Worm (Caenorhabditis elegans) whole organism, L2 larva: Measurements from ENCODE around the gene pch-2.

ENCODE experiments used
- C34F6.9 ChIP-seq: fragments of 150-350 bp; optimal IDR thresholded peaks from 2 replicates; lab custom pipeline; 2014; ENCODE audit warnings: missing biosample characterization, missing genetic modification characterization
- F13H6.1 ChIP-seq: sonication (generic microtip); optimal IDR thresholded peaks from 2 replicates; lab custom pipeline; 2016; ENCODE audit warnings: missing genetic modification characterization, missing compliant biosample characterization
- R02D3.7 ChIP-seq: fragments of 150-350 bp; optimal IDR thresholded peaks from 2 replicates; lab custom pipeline; 2014; ENCODE audit warnings: missing biosample characterization, missing genetic modification characterization
- Y55F3AM.14 ChIP-seq: fragments of 200-800 bp; sonication (Bioruptor generic); optimal IDR thresholded peaks from 2 replicates; lab custom pipeline; 2018; ENCODE audit warnings: mild to moderate bottlenecking, missing genetic modification characterization, missing compliant biosample characterization
- ZK546.5 ChIP-seq: sonication (generic microtip); optimal IDR thresholded peaks from 2 replicates; lab custom pipeline; 2017; ENCODE audit warnings: missing biosample characterization, missing genetic modification characterization
- alr-1 ChIP-seq: fragments of 150-350 bp; optimal IDR thresholded peaks from 2 replicates; lab custom pipeline; 2014; ENCODE audit warnings: missing biosample characterization, missing genetic modification characterization
- aly-2 ChIP-seq: fragments of 150-350 bp; optimal IDR thresholded peaks from 2 replicates; lab custom pipeline; 2014; ENCODE audit warnings: missing biosample characterization, missing genetic modification characterization
- ama-1 ChIP-seq: fragments of 150-350 bp; optimal IDR thresholded peaks from 2 replicates; lab custom pipeline; 2018; ENCODE audit warnings: inconsistent platforms
- blmp-1 ChIP-seq: sonication (generic microtip); optimal IDR thresholded peaks from 2 replicates; lab custom pipeline; 2017; ENCODE audit warnings: missing genetic modification characterization, mild to moderate bottlenecking, missing compliant biosample characterization, antibody characterized with exemption, moderate library complexity; ENCODE audit not compliant: insufficient read depth
- ceh-16 ChIP-seq: fragments of 150-350 bp; optimal IDR thresholded peaks from 2 replicates; lab custom pipeline; 2014; ENCODE audit warnings: missing biosample characterization, missing genetic modification characterization
- ceh-82 ChIP-seq: fragments of 150-350 bp; optimal IDR thresholded peaks from 2 replicates; lab custom pipeline; 2014; ENCODE audit warnings: missing biosample characterization, missing genetic modification characterization
- crh-2 ChIP-seq: sonication (generic microtip); optimal IDR thresholded peaks from 2 replicates; lab custom pipeline; 2017; ENCODE audit warnings: missing biosample characterization, missing genetic modification characterization
- dmd-4 ChIP-seq: sonication (generic microtip); optimal IDR thresholded peaks from 2 replicates; lab custom pipeline; 2017; ENCODE audit warnings: missing biosample characterization, missing genetic modification characterization
- egl-27 ChIP-seq: sonication (generic microtip); optimal IDR thresholded peaks from 3 replicates; lab custom pipeline; 2017; ENCODE audit warnings: missing biosample characterization, missing genetic modification reagents, missing genetic modification characterization
- elt-1 ChIP-seq: fragments of 150-350 bp; optimal IDR thresholded peaks from 2 replicates; lab custom pipeline; 2014; ENCODE audit warnings: missing biosample characterization, missing genetic modification characterization
- elt-3 ChIP-seq: sonication (generic microtip); optimal IDR thresholded peaks from 2 replicates; lab custom pipeline; 2017; ENCODE audit warnings: missing biosample characterization, missing genetic modification characterization
- fos-1 ChIP-seq: fragments of 150-350 bp; optimal IDR thresholded peaks from 2 replicates; lab custom pipeline; 2014; ENCODE audit warnings: missing biosample characterization, missing genetic modification characterization
- gmeb-1 ChIP-seq: fragments of 150-350 bp; optimal IDR thresholded peaks from 2 replicates; lab custom pipeline; 2014; ENCODE audit warnings: missing biosample characterization, missing genetic modification characterization
- lin-11 ChIP-seq: fragments of 150-350 bp; sonication (generic microtip); optimal IDR thresholded peaks from 2 replicates; lab custom pipeline; 2014; ENCODE audit warnings: missing biosample characterization, missing genetic modification characterization, inconsistent platforms, mixed read lengths
- lin-13 ChIP-seq: fragments of 150-350 bp; optimal IDR thresholded peaks from 2 replicates; lab custom pipeline; 2014; ENCODE audit warnings: missing biosample characterization, missing genetic modification reagents, missing genetic modification characterization
- lin-39 ChIP-seq: fragments of 150-350 bp; optimal IDR thresholded peaks from 2 replicates; lab custom pipeline; 2014; ENCODE audit warnings: missing biosample characterization, missing genetic modification reagents, missing genetic modification characterization
- lsy-2 ChIP-seq, 2 experiments: fragments of 150-350 bp in 1 of 2; sonication (generic microtip) in 1 of 2; optimal IDR thresholded peaks; 2 replicates each; lab custom pipeline; 2014 to 2017; ENCODE audit warnings: missing biosample characterization in 2 of 2, missing genetic modification characterization in 2 of 2
- mab-5 ChIP-seq: fragments of 150-350 bp; optimal IDR thresholded peaks from 2 replicates; lab custom pipeline; 2014; ENCODE audit warnings: missing biosample characterization, missing genetic modification characterization
- mbf-1 ChIP-seq: sonication (generic microtip); optimal IDR thresholded peaks from 2 replicates; lab custom pipeline; 2017; ENCODE audit warnings: missing biosample characterization, missing genetic modification characterization
- mdl-1 ChIP-seq, 2 experiments: fragments of 150-350 bp in 1 of 2; sonication (generic microtip) in 1 of 2; optimal IDR thresholded peaks; 2 replicates each; lab custom pipeline; 2017; ENCODE audit warnings: missing biosample characterization in 2 of 2, missing genetic modification characterization in 2 of 2
- nhr-10 ChIP-seq: sonication (generic microtip); optimal IDR thresholded peaks from 2 replicates; lab custom pipeline; 2017; ENCODE audit warnings: missing biosample characterization, missing genetic modification characterization
- nhr-11 ChIP-seq: fragments of 150-350 bp; optimal IDR thresholded peaks from 2 replicates; lab custom pipeline; 2014; ENCODE audit warnings: missing biosample characterization, missing genetic modification characterization
- nhr-12 ChIP-seq: fragments of 150-350 bp; optimal IDR thresholded peaks from 2 replicates; lab custom pipeline; 2014; ENCODE audit warnings: missing biosample characterization, missing genetic modification characterization
- nhr-129 ChIP-seq: fragments of 150-350 bp; optimal IDR thresholded peaks from 2 replicates; lab custom pipeline; 2014; ENCODE audit warnings: missing biosample characterization, missing genetic modification characterization
- nhr-21 ChIP-seq: fragments of 150-350 bp; optimal IDR thresholded peaks from 2 replicates; lab custom pipeline; 2014; ENCODE audit warnings: missing biosample characterization, missing genetic modification characterization
- nhr-23 ChIP-seq: fragments of 150-350 bp; optimal IDR thresholded peaks from 2 replicates; lab custom pipeline; 2014; ENCODE audit warnings: missing biosample characterization, missing genetic modification reagents, missing genetic modification characterization
- nhr-237 ChIP-seq: fragments of 150-350 bp; optimal IDR thresholded peaks from 2 replicates; lab custom pipeline; 2014; ENCODE audit warnings: missing biosample characterization, missing genetic modification characterization
- nhr-25 ChIP-seq: fragments of 150-350 bp; sonication (generic microtip); optimal IDR thresholded peaks from 3 replicates; lab custom pipeline; 2014; ENCODE audit warnings: missing biosample characterization, missing genetic modification characterization
- nhr-6 ChIP-seq: fragments of 150-350 bp; optimal IDR thresholded peaks from 2 replicates; lab custom pipeline; 2014; ENCODE audit warnings: missing biosample characterization, missing genetic modification characterization
- nhr-77 ChIP-seq: fragments of 150-350 bp; optimal IDR thresholded peaks from 2 replicates; lab custom pipeline; 2014; ENCODE audit warnings: missing biosample characterization, missing genetic modification characterization
- peb-1 ChIP-seq: fragments of 150-350 bp; optimal IDR thresholded peaks from 2 replicates; lab custom pipeline; 2014; ENCODE audit warnings: missing biosample characterization, missing genetic modification characterization
- sem-4 ChIP-seq: fragments of 150-350 bp; optimal IDR thresholded peaks from 2 replicates; lab custom pipeline; 2014; ENCODE audit warnings: missing biosample characterization, missing genetic modification reagents, missing genetic modification characterization
- skn-1 ChIP-seq: sonication (generic microtip); optimal IDR thresholded peaks from 2 replicates; lab custom pipeline; 2017; ENCODE audit warnings: missing biosample characterization, missing genetic modification characterization
- sma-3 ChIP-seq: sonication (generic microtip); optimal IDR thresholded peaks from 2 replicates; lab custom pipeline; 2016; ENCODE audit warnings: missing genetic modification reagents, missing genetic modification characterization, missing compliant biosample characterization
- sma-9 ChIP-seq, 2 experiments: fragments of 150-350 bp in 1 of 2; sonication (generic microtip) in 1 of 2; optimal IDR thresholded peaks; 2 replicates each; lab custom pipeline; 2014 to 2016; ENCODE audit warnings: missing genetic modification characterization in 2 of 2, mild to moderate bottlenecking in 1 of 2, missing biosample characterization in 1 of 2, missing compliant biosample characterization in 1 of 2, missing genetic modification reagents in 1 of 2, moderate library complexity in 1 of 2
- snpc-4 ChIP-seq: fragments of 150-350 bp; optimal IDR thresholded peaks from 2 replicates; lab custom pipeline; 2014; ENCODE audit warnings: missing biosample characterization, missing genetic modification characterization
- unc-39 ChIP-seq: fragments of 150-350 bp; optimal IDR thresholded peaks from 2 replicates; lab custom pipeline; 2014; ENCODE audit warnings: missing biosample characterization, missing genetic modification characterization
- unc-55 ChIP-seq: fragments of 150-350 bp; sonication (generic microtip); optimal IDR thresholded peaks from 3 replicates; lab custom pipeline; 2014; ENCODE audit warnings: missing biosample characterization, missing genetic modification reagents, missing genetic modification characterization
- unc-62 ChIP-seq: fragments of 150-350 bp; optimal IDR thresholded peaks from 2 replicates; lab custom pipeline; 2014; ENCODE audit warnings: missing biosample characterization, missing genetic modification reagents, missing genetic modification characterization
- zag-1 ChIP-seq: fragments of 150-350 bp; optimal IDR thresholded peaks from 2 replicates; lab custom pipeline; 2014; ENCODE audit warnings: missing biosample characterization, missing genetic modification characterization
- ztf-1 ChIP-seq: fragments of 200-800 bp; sonication (Bioruptor generic); conservative IDR thresholded peaks from 2 replicates; pipeline ENCODE4 v1.3.6; 2022; ENCODE audit warnings: missing genetic modification characterization, missing compliant biosample characterization
- ztf-11 ChIP-seq: sonication (generic microtip); optimal IDR thresholded peaks from 2 replicates; lab custom pipeline; 2017; ENCODE audit warnings: missing biosample characterization, missing genetic modification characterization
- ztf-4 ChIP-seq: fragments of 150-350 bp; optimal IDR thresholded peaks from 2 replicates; lab custom pipeline; 2014; ENCODE audit warnings: missing biosample characterization, missing genetic modification characterization

pch-2 gene

ce11 chrII:8181437-8181836, 23.3 kb downstream of the pch-2 start, which contains the start of gene dylt-3:
dylt-3 (plus strand) TSS chrII:8181737.
- no peak for TF ChIP-seq ama-1 (lab: Kevin White, UChicago)
- no peak for TF ChIP-seq nhr-25
- TF ChIP-seq nhr-23 (tag; lab: Kevin White, UChicago) = no peak
- TF ChIP-seq lin-13 (GFP tag; lab: Kevin White, UChicago) = no peak
- no peak for TF ChIP-seq nhr-21 (tag; lab: Kevin White, UChicago)

ce11 chrII:8185016-8185493, 26.9 kb downstream of the pch-2 start, which contains the start of the genes mig-5 and cct-1:
mig-5 (minus strand) TSS chrII:8185023.
cct-1 (plus strand) TSS chrII:8185443.
- TF ChIP-seq Y55F3AM.14 (GFP tag; lab: Kevin White, UChicago) (peak; percentile 71), nhr-25 (peak; percentile 99), sma-3 (peak; percentile 98), ZK546.5 (tag; lab: Kevin White, UChicago) (peak; percentile 90), lin-11 (tag; lab: Kevin White, UChicago) (peak; percentile 98), zag-1 (tag; lab: Kevin White, UChicago) (peak; percentile 94), unc-55 (GFP tag; lab: Kevin White, UChicago) (peak; percentile 100), nhr-23 (tag; lab: Kevin White, UChicago) (no peak), ceh-16 (peak; percentile 92), nhr-11 (peak; percentile 48), lsy-2 (tag; optimal IDR thresholded peaks at IDR 0.05; lab: Kevin White, UChicago) (peak; percentile 99 to 100), ztf-4 (tag; lab: Kevin White, UChicago) (peak; percentile 98), blmp-1 (tag; lab: Kevin White, UChicago) (peak; percentile 75), nhr-6 (tag; lab: Kevin White, UChicago) (peak; percentile 97), skn-1 (tag; lab: Kevin White, UChicago) (peak; percentile 63), crh-2 (tag; lab: Kevin White, UChicago) (peak; percentile 99), C34F6.9 (tag; lab: Kevin White, UChicago) (peak; percentile 99), elt-3 (tag; lab: Kevin White, UChicago) (no peak), aly-2 (no peak), egl-27 (peak; percentile 91), F13H6.1 (tag; lab: Kevin White, UChicago) (peak; percentile 96), nhr-77 (tag; lab: Kevin White, UChicago) (peak; percentile 86), dmd-4 (tag; lab: Kevin White, UChicago) (peak; percentile 41), ceh-82 (peak; percentile 91), R02D3.7 (tag; lab: Kevin White, UChicago) (peak; percentile 83), sem-4 (tag; lab: Kevin White, UChicago) (peak; percentile 99), mbf-1 (tag; lab: Kevin White, UChicago) (peak; percentile 50), ztf-11 (tag; lab: Kevin White, UChicago) (peak; percentile 51), nhr-237 (peak; percentile 84), ama-1 (lab: Kevin White, UChicago) (peak; percentile 41), nhr-10 (tag; lab: Kevin White, UChicago) (peak; percentile 85), ztf-1 (GFP tag; lab: Robert Waterston, UW) (no peak), mab-5 (tag; lab: Kevin White, UChicago) (peak; percentile 97), alr-1 (tag; lab: Kevin White, UChicago) (peak; percentile 9), lin-39 (tag; lab: Kevin White, UChicago) (no peak), lin-13 (GFP tag; lab: Kevin White, UChicago) (peak; percentile 97), peb-1 (tag; lab: Kevin White, UChicago) (no peak), fos-1 (tag; lab: Kevin White, UChicago) (peak; percentile 90), nhr-129 (tag; lab: Kevin White, UChicago) (peak; percentile 94), gmeb-1 (peak; percentile 98), sma-9 (GFP tag; optimal IDR thresholded peaks at IDR 0.05; lab: Kevin White, UChicago) (peak; percentile 98), sma-9 (tag; optimal IDR thresholded peaks at IDR 0.05; lab: Kevin White, UChicago) (no peak), snpc-4 (tag; lab: Kevin White, UChicago) (peak; percentile 90), nhr-12 (tag; lab: Kevin White, UChicago) (peak; percentile 42), elt-1 (tag; lab: Kevin White, UChicago) (peak; percentile 16), nhr-21 (tag; lab: Kevin White, UChicago) (peak; percentile 97), unc-62 (GFP tag; lab: Kevin White, UChicago) (peak; percentile 89), unc-39 (tag; lab: Kevin White, UChicago) (no peak), mdl-1 (tag; optimal IDR thresholded peaks at IDR 0.05; lab: Kevin White, UChicago) (peak in 1 of 2 experiments; percentile 78)
